Worm (Caenorhabditis elegans) whole organism, L2 larva: ENCODE results near the gene F31F4.17.

Source experiments
- C34F6.9 ChIP-seq: fragments of 150-350 bp; optimal IDR thresholded peaks from 2 replicates; lab custom pipeline; 2014; ENCODE audit warnings: missing biosample characterization, missing genetic modification characterization
- F13H6.1 ChIP-seq: sonication (generic microtip); optimal IDR thresholded peaks from 2 replicates; lab custom pipeline; 2016; ENCODE audit warnings: missing genetic modification characterization, missing compliant biosample characterization
- R02D3.7 ChIP-seq: fragments of 150-350 bp; optimal IDR thresholded peaks from 2 replicates; lab custom pipeline; 2014; ENCODE audit warnings: missing biosample characterization, missing genetic modification characterization
- Y55F3AM.14 ChIP-seq: fragments of 200-800 bp; sonication (Bioruptor generic); optimal IDR thresholded peaks from 2 replicates; lab custom pipeline; 2018; ENCODE audit warnings: mild to moderate bottlenecking, missing genetic modification characterization, missing compliant biosample characterization
- ZK546.5 ChIP-seq: sonication (generic microtip); optimal IDR thresholded peaks from 2 replicates; lab custom pipeline; 2017; ENCODE audit warnings: missing biosample characterization, missing genetic modification characterization
- aly-2 ChIP-seq: fragments of 150-350 bp; optimal IDR thresholded peaks from 2 replicates; lab custom pipeline; 2014; ENCODE audit warnings: missing biosample characterization, missing genetic modification characterization
- ama-1 ChIP-seq: fragments of 150-350 bp; optimal IDR thresholded peaks from 2 replicates; lab custom pipeline; 2018; ENCODE audit warnings: inconsistent platforms
- blmp-1 ChIP-seq: sonication (generic microtip); optimal IDR thresholded peaks from 2 replicates; lab custom pipeline; 2017; ENCODE audit warnings: missing genetic modification characterization, mild to moderate bottlenecking, missing compliant biosample characterization, antibody characterized with exemption, moderate library complexity; ENCODE audit not compliant: insufficient read depth
- crh-2 ChIP-seq: sonication (generic microtip); optimal IDR thresholded peaks from 2 replicates; lab custom pipeline; 2017; ENCODE audit warnings: missing biosample characterization, missing genetic modification characterization
- egl-27 ChIP-seq: sonication (generic microtip); optimal IDR thresholded peaks from 3 replicates; lab custom pipeline; 2017; ENCODE audit warnings: missing biosample characterization, missing genetic modification reagents, missing genetic modification characterization
- elt-1 ChIP-seq: fragments of 150-350 bp; optimal IDR thresholded peaks from 2 replicates; lab custom pipeline; 2014; ENCODE audit warnings: missing biosample characterization, missing genetic modification characterization
- elt-3 ChIP-seq: sonication (generic microtip); optimal IDR thresholded peaks from 2 replicates; lab custom pipeline; 2017; ENCODE audit warnings: missing biosample characterization, missing genetic modification characterization
- fos-1 ChIP-seq: fragments of 150-350 bp; optimal IDR thresholded peaks from 2 replicates; lab custom pipeline; 2014; ENCODE audit warnings: missing biosample characterization, missing genetic modification characterization
- gmeb-1 ChIP-seq: fragments of 150-350 bp; optimal IDR thresholded peaks from 2 replicates; lab custom pipeline; 2014; ENCODE audit warnings: missing biosample characterization, missing genetic modification characterization
- lin-11 ChIP-seq: fragments of 150-350 bp; sonication (generic microtip); optimal IDR thresholded peaks from 2 replicates; lab custom pipeline; 2014; ENCODE audit warnings: missing biosample characterization, missing genetic modification characterization, inconsistent platforms, mixed read lengths
- lin-13 ChIP-seq: fragments of 150-350 bp; optimal IDR thresholded peaks from 2 replicates; lab custom pipeline; 2014; ENCODE audit warnings: missing biosample characterization, missing genetic modification reagents, missing genetic modification characterization
- lin-39 ChIP-seq: fragments of 150-350 bp; optimal IDR thresholded peaks from 2 replicates; lab custom pipeline; 2014; ENCODE audit warnings: missing biosample characterization, missing genetic modification reagents, missing genetic modification characterization
- mdl-1 ChIP-seq, 2 experiments: fragments of 150-350 bp in 1 of 2; sonication (generic microtip) in 1 of 2; optimal IDR thresholded peaks; 2 replicates each; lab custom pipeline; 2017; ENCODE audit warnings: missing biosample characterization in 2 of 2, missing genetic modification characterization in 2 of 2
- nhr-11 ChIP-seq: fragments of 150-350 bp; optimal IDR thresholded peaks from 2 replicates; lab custom pipeline; 2014; ENCODE audit warnings: missing biosample characterization, missing genetic modification characterization
- nhr-129 ChIP-seq: fragments of 150-350 bp; optimal IDR thresholded peaks from 2 replicates; lab custom pipeline; 2014; ENCODE audit warnings: missing biosample characterization, missing genetic modification characterization
- nhr-21 ChIP-seq: fragments of 150-350 bp; optimal IDR thresholded peaks from 2 replicates; lab custom pipeline; 2014; ENCODE audit warnings: missing biosample characterization, missing genetic modification characterization
- nhr-237 ChIP-seq: fragments of 150-350 bp; optimal IDR thresholded peaks from 2 replicates; lab custom pipeline; 2014; ENCODE audit warnings: missing biosample characterization, missing genetic modification characterization
- nhr-25 ChIP-seq: fragments of 150-350 bp; sonication (generic microtip); optimal IDR thresholded peaks from 3 replicates; lab custom pipeline; 2014; ENCODE audit warnings: missing biosample characterization, missing genetic modification characterization
- nhr-6 ChIP-seq: fragments of 150-350 bp; optimal IDR thresholded peaks from 2 replicates; lab custom pipeline; 2014; ENCODE audit warnings: missing biosample characterization, missing genetic modification characterization
- sem-4 ChIP-seq: fragments of 150-350 bp; optimal IDR thresholded peaks from 2 replicates; lab custom pipeline; 2014; ENCODE audit warnings: missing biosample characterization, missing genetic modification reagents, missing genetic modification characterization
- sma-9 ChIP-seq, 2 experiments: fragments of 150-350 bp in 1 of 2; sonication (generic microtip) in 1 of 2; optimal IDR thresholded peaks; 2 replicates each; lab custom pipeline; 2014 to 2016; ENCODE audit warnings: missing genetic modification characterization in 2 of 2, mild to moderate bottlenecking in 1 of 2, missing biosample characterization in 1 of 2, missing compliant biosample characterization in 1 of 2, missing genetic modification reagents in 1 of 2, moderate library complexity in 1 of 2
- snpc-4 ChIP-seq: fragments of 150-350 bp; optimal IDR thresholded peaks from 2 replicates; lab custom pipeline; 2014; ENCODE audit warnings: missing biosample characterization, missing genetic modification characterization
- unc-39 ChIP-seq: fragments of 150-350 bp; optimal IDR thresholded peaks from 2 replicates; lab custom pipeline; 2014; ENCODE audit warnings: missing biosample characterization, missing genetic modification characterization
- unc-62 ChIP-seq: fragments of 150-350 bp; optimal IDR thresholded peaks from 2 replicates; lab custom pipeline; 2014; ENCODE audit warnings: missing biosample characterization, missing genetic modification reagents, missing genetic modification characterization
- ztf-1 ChIP-seq: fragments of 200-800 bp; sonication (Bioruptor generic); conservative IDR thresholded peaks from 2 replicates; pipeline ENCODE4 v1.3.6; 2022; ENCODE audit warnings: missing genetic modification characterization, missing compliant biosample characterization
- ztf-11 ChIP-seq: sonication (generic microtip); optimal IDR thresholded peaks from 2 replicates; lab custom pipeline; 2017; ENCODE audit warnings: missing biosample characterization, missing genetic modification characterization
- ztf-4 ChIP-seq: fragments of 150-350 bp; optimal IDR thresholded peaks from 2 replicates; lab custom pipeline; 2014; ENCODE audit warnings: missing biosample characterization, missing genetic modification characterization

Gene F31F4.17

ce11 chrV:627585-627984, 32.5 kb downstream of the F31F4.17 start, which contains the start of gene F48G7.8:
Gene F48G7.8, minus strand, starts transcription at chrV:627685.
- no peak for TF ChIP-seq unc-39 (tag; lab: Kevin White, UChicago)
- TF ChIP-seq lin-39 (tag; lab: Kevin White, UChicago) = no peak
- no peak for TF ChIP-seq ama-1 (lab: Kevin White, UChicago)
- TF ChIP-seq lin-13 (GFP tag; lab: Kevin White, UChicago) = no peak
- no peak for TF ChIP-seq elt-3 (tag; lab: Kevin White, UChicago)
- no peak for TF ChIP-seq nhr-6 (tag; lab: Kevin White, UChicago)
- TF ChIP-seq fos-1 (tag; lab: Kevin White, UChicago) = no peak
- TF ChIP-seq sma-9 (GFP tag; optimal IDR thresholded peaks at IDR 0.05; lab: Kevin White, UChicago) = no peak
- no peak for TF ChIP-seq sma-9 (tag; optimal IDR thresholded peaks at IDR 0.05; lab: Kevin White, UChicago)
- no peak for TF ChIP-seq unc-62 (GFP tag; lab: Kevin White, UChicago)
- TF ChIP-seq nhr-237 = no peak
- TF ChIP-seq nhr-21 = no peak
- TF ChIP-seq nhr-11 (tag; lab: Kevin White, UChicago) = no peak

- TF ChIP-seq lin-11 (no peak), nhr-25 (tag; lab: Kevin White, UChicago) (no peak), gmeb-1 (tag; lab: Kevin White, UChicago) (no peak), sem-4 (tag; lab: Kevin White, UChicago) (no peak), C34F6.9 (tag; lab: Kevin White, UChicago) (no peak), ztf-1 (GFP tag; lab: Robert Waterston, UW) (no peak), nhr-129 (tag; lab: Kevin White, UChicago) (no peak)
These were observed 33.8 kb downstream of the F31F4.17 start, which contains the start of gene F48G7.7 for ce11 chrV:626321-626720. Gene F48G7.7, minus strand, starts transcription at chrV:626421.

ce11 chrV:624922-625321, 35.2 kb downstream of the F31F4.17 start, which contains the start of gene srt-17:
Gene srt-17, minus strand, starts transcription at chrV:625022.
- TF ChIP-seq sma-9 (GFP tag; optimal IDR thresholded peaks at IDR 0.05; lab: Kevin White, UChicago) (no peak), sma-9 (tag; optimal IDR thresholded peaks at IDR 0.05; lab: Kevin White, UChicago) (no peak), egl-27 (tag; lab: Kevin White, UChicago) (no peak), ZK546.5 (tag; lab: Kevin White, UChicago) (no peak), crh-2 (tag; lab: Kevin White, UChicago) (no peak)

- TF ChIP-seq aly-2 (tag; lab: Kevin White, UChicago) = no peak
- TF ChIP-seq ztf-11 = no peak
- no peak for TF ChIP-seq ama-1 (lab: Kevin White, UChicago)
- no peak for TF ChIP-seq F13H6.1
- no peak for TF ChIP-seq unc-39 (tag; lab: Kevin White, UChicago)
- TF ChIP-seq ztf-4 (tag; lab: Kevin White, UChicago) = no peak
- no peak for TF ChIP-seq mdl-1 (tag; optimal IDR thresholded peaks at IDR 0.05; lab: Kevin White, UChicago)
- no peak for TF ChIP-seq crh-2 (tag; lab: Kevin White, UChicago)
- no peak for TF ChIP-seq snpc-4
- TF ChIP-seq nhr-11 (tag; lab: Kevin White, UChicago) = no peak
- TF ChIP-seq sem-4 (tag; lab: Kevin White, UChicago) = no peak
- TF ChIP-seq ZK546.5 (tag; lab: Kevin White, UChicago) = no peak
- TF ChIP-seq nhr-129 (tag; lab: Kevin White, UChicago) = no peak
- no peak for TF ChIP-seq egl-27 (tag; lab: Kevin White, UChicago)
- no peak for TF ChIP-seq nhr-25 (tag; lab: Kevin White, UChicago)
These were observed 37.2 kb downstream of the F31F4.17 start, which contains the start of gene F48G7.5 for ce11 chrV:622902-623301. Gene F48G7.5, minus strand, starts transcription at chrV:622935.

- TF ChIP-seq Y55F3AM.14 (GFP tag; lab: Kevin White, UChicago) (no peak), ztf-4 (tag; lab: Kevin White, UChicago) (no peak), mdl-1 (tag; optimal IDR thresholded peaks at IDR 0.05; lab: Kevin White, UChicago) (no peak), nhr-237 (no peak), lin-39 (tag; lab: Kevin White, UChicago) (no peak), elt-1 (tag; lab: Kevin White, UChicago) (no peak), blmp-1 (tag; lab: Kevin White, UChicago) (no peak), R02D3.7 (tag; lab: Kevin White, UChicago) (no peak)
- TF ChIP-seq, all 48 proteins: peak for 0
These were observed 39.1 kb downstream of the F31F4.17 start for ce11 chrV:620987-621386.
